Worm (Caenorhabditis elegans) whole organism, dauer: ENCODE data around the gene abu-10.

Experiments
- unc-62 ChIP-seq: sonication (generic microtip); optimal IDR thresholded peaks from 2 replicates; lab custom pipeline; 2017; ENCODE audit warnings: missing biosample characterization, missing genetic modification reagents, missing genetic modification characterization

The abu-10 gene

ce11 chrX:3788483-3788882, 9.5 kb upstream of the abu-10 start:
- TF ChIP-seq unc-62 (GFP tag; lab: Kevin White, UChicago) = no peak

ce11 chrX:3791098-3791497, 6.9 kb upstream of the abu-10 start:
- no peak for TF ChIP-seq unc-62 (GFP tag; lab: Kevin White, UChicago)

ce11 chrX:3792715-3793114, 5.3 kb upstream of the abu-10 start, which contains the start of gene idpp-5:
Gene idpp-5, minus strand, starts transcription at chrX:3792815.
- no peak for TF ChIP-seq unc-62 (GFP tag; lab: Kevin White, UChicago)

ce11 chrX:3793389-3793788, 4.6 kb upstream of the abu-10 start:
- TF ChIP-seq unc-62 (GFP tag; lab: Kevin White, UChicago) = no peak

- TF ChIP-seq unc-62 (GFP tag; lab: Kevin White, UChicago) = no peak
Observed at ce11 chrX:3794161-3794560, 3.8 kb upstream of the abu-10 start.

ce11 chrX:3795642-3796041, 2.3 kb upstream of the abu-10 start, which contains the start of gene F35A5.5:
Gene F35A5.5, minus strand, starts transcription at chrX:3795742.
- no peak for TF ChIP-seq unc-62 (GFP tag; lab: Kevin White, UChicago)

ce11 chrX:3798288-3798687, 306 bp downstream of the abu-10 start:
- no peak for TF ChIP-seq unc-62 (GFP tag; lab: Kevin White, UChicago)

- no peak for TF ChIP-seq unc-62 (GFP tag; lab: Kevin White, UChicago)
Observed at ce11 chrX:3802743-3803142, 4.8 kb downstream of the abu-10 start.

ce11 chrX:3803314-3803713, 5.3 kb downstream of the abu-10 start, which contains the start of gene F35A5.8:
Gene F35A5.8, minus strand, starts transcription at chrX:3803464.
- TF ChIP-seq unc-62 (GFP tag; lab: Kevin White, UChicago) = no peak

- TF ChIP-seq unc-62 (GFP tag; lab: Kevin White, UChicago) = no peak
Observed at ce11 chrX:3804837-3805236, 6.9 kb downstream of the abu-10 start, which contains the start of gene F35A5.2. Gene F35A5.2, plus strand, starts transcription at chrX:3805137.

- TF ChIP-seq unc-62 (GFP tag; lab: Kevin White, UChicago) = no peak
Observed at ce11 chrX:3807166-3807565, 9.2 kb downstream of the abu-10 start, which contains the start of gene F35A5.1. Gene F35A5.1, plus strand, starts transcription at chrX:3807466.

ce11 chrX:3814827-3815226, 16.8 kb downstream of the abu-10 start:
- no peak for TF ChIP-seq unc-62 (GFP tag; lab: Kevin White, UChicago)

ce11 chrX:3818856-3819524, 21.0 kb downstream of the abu-10 start:
- no peak for TF ChIP-seq unc-62 (GFP tag; lab: Kevin White, UChicago)

ce11 chrX:3819697-3820096, 21.7 kb downstream of the abu-10 start:
- TF ChIP-seq unc-62 (GFP tag; lab: Kevin White, UChicago) = no peak

ce11 chrX:3820666-3821065, 22.7 kb downstream of the abu-10 start:
- TF ChIP-seq unc-62 (GFP tag; lab: Kevin White, UChicago) = no peak

ce11 chrX:3821609-3822008, 23.6 kb downstream of the abu-10 start:
- TF ChIP-seq unc-62 (GFP tag; lab: Kevin White, UChicago) = no peak

ce11 chrX:3822061-3822460, 24.1 kb downstream of the abu-10 start:
- TF ChIP-seq unc-62 (GFP tag; lab: Kevin White, UChicago) = no peak
